Fruit fly (Drosophila melanogaster) whole organism, embryonic: ENCODE data around the gene Tpst.

Experiments
- Awh ChIP-seq: fragments of 200-800 bp; sonication (Bioruptor generic); IDR thresholded peaks from 2 replicates; pipeline ENCODE4, ENCODE4 v1.3.6; 2022; ENCODE audit warnings: missing biosample characterization, missing genetic modification characterization
- CG30403 ChIP-seq: fragments of 200-800 bp; sonication (Bioruptor generic); optimal IDR thresholded peaks from 3 replicates; lab custom pipeline; 2016; ENCODE audit warnings: missing biosample characterization, missing genetic modification characterization
- Lim3 ChIP-seq: fragments of 200-800 bp; sonication (Bioruptor generic); IDR thresholded peaks from 2 replicates; pipeline ENCODE4 v1.3.6; 2022; ENCODE audit warnings: missing biosample characterization, missing genetic modification characterization
- ac ChIP-seq: fragments of 200-800 bp; sonication (Bioruptor generic); optimal IDR thresholded peaks from 3 replicates; lab custom pipeline; 2017; ENCODE audit warnings: missing biosample characterization, mild to moderate bottlenecking, missing genetic modification characterization
- odd ChIP-seq: fragments of 200-800 bp; sonication (Bioruptor generic); optimal IDR thresholded peaks from 2 replicates; lab custom pipeline; 2017; ENCODE audit warnings: missing biosample characterization, mild to moderate bottlenecking, missing genetic modification characterization
- zen ChIP-seq: fragments of 200-800 bp; sonication (Bioruptor generic); optimal IDR thresholded peaks from 3 replicates; lab custom pipeline; 2018; ENCODE audit warnings: missing biosample characterization, mild to moderate bottlenecking, missing genetic modification characterization, moderate library complexity

DNA sequence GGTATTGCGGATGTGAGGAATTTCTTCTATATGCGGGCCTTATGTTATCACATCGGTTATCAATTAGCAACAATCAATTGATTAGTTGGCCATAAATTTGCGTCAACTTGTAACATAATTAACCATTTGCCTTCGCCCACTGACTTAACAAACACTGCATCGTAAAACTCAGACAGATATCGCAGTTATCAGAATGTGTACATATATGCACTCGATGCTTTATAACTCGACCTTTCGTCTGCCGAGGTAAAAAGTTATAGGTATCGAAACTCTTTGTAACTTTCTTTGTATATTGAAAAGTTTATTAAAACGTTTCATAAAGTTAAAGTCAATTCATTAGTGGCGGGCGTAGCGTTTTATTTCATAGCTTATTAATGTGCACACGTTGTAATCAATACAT, 581 bp upstream of the Tpst start:
- TF ChIP-seq odd (GFP tag; lab: Kevin White, UChicago) (no peak), Awh (no peak), zen (no peak), Lim3 (GFP tag; lab: Robert Waterston, UW) (no peak), ac (GFP tag; lab: Kevin White, UChicago) (no peak), CG30403 (GFP tag; lab: Kevin White, UChicago) (no peak)
